Worm (Caenorhabditis elegans) whole organism, early embryonic: ENCODE results near the gene M106.8.

Experiments used
- B0310.2 ChIP-seq: sonication (generic microtip); optimal IDR thresholded peaks from 2 replicates; lab custom pipeline; 2016; ENCODE audit warnings: mild to moderate bottlenecking, missing genetic modification characterization, missing compliant biosample characterization
- F13C5.2 ChIP-seq: sonication (generic microtip); optimal IDR thresholded peaks from 2 replicates; lab custom pipeline; 2017; ENCODE audit warnings: mild to moderate bottlenecking, missing genetic modification characterization, inconsistent platforms, missing compliant biosample characterization
- ama-1 ChIP-seq: fragments of 150-350 bp; optimal IDR thresholded peaks from 2 replicates; lab custom pipeline; 2014
- ceh-13 ChIP-seq: fragments of 200-800 bp; sonication (Bioruptor generic); optimal IDR thresholded peaks from 2 replicates; lab custom pipeline; 2018; ENCODE audit warnings: mild to moderate bottlenecking, missing genetic modification characterization, missing compliant biosample characterization
- ets-7 ChIP-seq: sonication (generic microtip); optimal IDR thresholded peaks from 2 replicates; lab custom pipeline; 2016; ENCODE audit warnings: missing genotype, missing genetic modification characterization, missing compliant biosample characterization
- flt-1 ChIP-seq: fragments of 200-800 bp; sonication (Bioruptor generic); IDR thresholded peaks from 2 replicates; pipeline ENCODE4 v1.3.6; 2022; ENCODE audit warnings: missing genetic modification characterization, missing compliant biosample characterization
- hmbx-1 ChIP-seq: sonication (generic microtip); optimal IDR thresholded peaks from 2 replicates; lab custom pipeline; 2016; ENCODE audit warnings: mild to moderate bottlenecking, missing genetic modification characterization, missing compliant biosample characterization
- hmg-4 ChIP-seq: fragments of 200-800 bp; sonication (Bioruptor generic); optimal IDR thresholded peaks from 2 replicates; lab custom pipeline; 2018; ENCODE audit warnings: mild to moderate bottlenecking, missing genetic modification characterization, missing compliant biosample characterization
- hnd-1 ChIP-seq: sonication (generic microtip); optimal IDR thresholded peaks from 2 replicates; lab custom pipeline; 2016; ENCODE audit warnings: missing genetic modification characterization, missing compliant biosample characterization
- pes-1 ChIP-seq: fragments of 200-800 bp; sonication (Bioruptor generic); IDR thresholded peaks from 2 replicates; pipeline ENCODE4 v1.3.6; 2022; ENCODE audit warnings: missing genetic modification reagents, missing genetic modification characterization, missing compliant biosample characterization
- sea-1 ChIP-seq: fragments of 200-800 bp; sonication (Bioruptor generic); conservative IDR thresholded peaks from 2 replicates; pipeline ENCODE4 v1.3.6; 2022; ENCODE audit warnings: missing genetic modification characterization, missing compliant biosample characterization
- tbx-11 ChIP-seq: fragments of 200-800 bp; sonication (Bioruptor generic); IDR thresholded peaks from 2 replicates; pipeline ENCODE4 v1.3.6; 2022; ENCODE audit warnings: missing genetic modification characterization, missing compliant biosample characterization
- tbx-37 ChIP-seq: fragments of 200-800 bp; sonication (Bioruptor generic); conservative IDR thresholded peaks from 2 replicates; pipeline ENCODE4 v1.3.6; 2022; ENCODE audit warnings: missing genetic modification reagents, missing genetic modification characterization, missing compliant biosample characterization
- tra-4 ChIP-seq: sonication (generic microtip); optimal IDR thresholded peaks from 2 replicates; lab custom pipeline; 2017; ENCODE audit warnings: missing genetic modification characterization, missing compliant biosample characterization

DNA sequence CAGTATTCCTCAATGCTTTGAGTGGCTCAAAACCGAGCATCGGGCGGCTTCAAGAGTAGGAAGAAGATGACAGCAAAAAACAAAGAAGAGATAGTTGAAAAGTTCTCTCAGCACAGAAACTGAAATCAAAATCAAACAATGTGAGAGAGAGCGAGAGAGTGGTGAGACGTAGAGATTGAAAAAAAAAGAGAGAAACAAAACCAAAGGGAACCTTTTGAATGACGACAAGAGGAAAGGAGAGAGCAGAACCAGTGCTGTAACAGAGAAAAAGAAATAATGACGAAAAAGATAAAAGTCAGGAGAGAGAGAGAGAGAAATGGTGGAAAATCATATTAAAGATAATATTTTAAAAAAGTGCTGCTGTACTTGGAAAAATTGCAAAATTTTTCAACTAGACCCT lies 23.8 kb upstream of the M106.8 start:
- TF ChIP-seq ama-1 (lab: Kevin White, UChicago) = no peak
- no peak for TF ChIP-seq ets-7
- no peak for TF ChIP-seq B0310.2
- TF ChIP-seq tbx-37 (GFP tag; lab: Robert Waterston, UW) = no peak
- no peak for TF ChIP-seq tbx-11 (GFP tag; lab: Robert Waterston, UW)
- TF ChIP-seq hmg-4 (GFP tag; lab: Kevin White, UChicago) = no peak
- TF ChIP-seq tra-4 (tag; lab: Kevin White, UChicago) = no peak
- no peak for TF ChIP-seq hnd-1 (tag; lab: Kevin White, UChicago)
- TF ChIP-seq ceh-13 = no peak
- no peak for TF ChIP-seq flt-1 (GFP tag; lab: Robert Waterston, UW)
- no peak for TF ChIP-seq pes-1 (GFP tag; lab: Robert Waterston, UW)
- no peak for TF ChIP-seq F13C5.2 (tag; lab: Kevin White, UChicago)
- no peak for TF ChIP-seq hmbx-1 (tag; lab: Kevin White, UChicago)
- TF ChIP-seq sea-1 (GFP tag; lab: Robert Waterston, UW) = no peak
